Worm (Caenorhabditis elegans): ENCODE data around the gene ttbk-7.

ce11 chrV:12924128-12924527 is 28.5 kb upstream of the ttbk-7 start, which contains the start of gene pqn-67:
- no peak for TF ChIP-seq flt-1 (GFP tag; IDR thresholded peaks at IDR 0.05)
- no peak for TF ChIP-seq ref-1 (GFP tag; conservative IDR thresholded peaks at IDR 0.05)
- no peak for TF ChIP-seq med-1 (GFP tag; optimal IDR thresholded peaks at IDR 0.05; ENCODE audit: insufficient read depth)
- no peak for TF ChIP-seq T22C8.4 (GFP tag; IDR thresholded peaks at IDR 0.05)
- no peak for TF ChIP-seq klf-2 (GFP tag; conservative IDR thresholded peaks at IDR 0.05)
- TF ChIP-seq tab-1 (GFP tag; IDR thresholded peaks at IDR 0.05) = no peak
- no peak for TF ChIP-seq ztf-23 (GFP tag; IDR thresholded peaks at IDR 0.05)
- TF ChIP-seq ztf-29 (GFP tag; IDR thresholded peaks at IDR 0.05) = no peak
- TF ChIP-seq cog-1 (tag; optimal IDR thresholded peaks at IDR 0.05) = no peak

All from whole organism, midembryonic.